Fruit fly (Drosophila melanogaster) whole organism, embryonic: ENCODE data around the gene CG33181.

Experiments used
- Ada2b ChIP-seq: fragments of 200-800 bp; sonication (Bioruptor generic); IDR thresholded peaks from 2 replicates; pipeline ENCODE4 v1.3.6; 2022; ENCODE audit warnings: missing biosample characterization, missing genetic modification characterization
- Aef1 ChIP-seq: fragments of 200-800 bp; sonication (Bioruptor generic); IDR thresholded peaks from 3 replicates; pipeline ENCODE4 v1.3.6; 2022; ENCODE audit warnings: missing biosample characterization, missing genetic modification characterization
- Atf3 ChIP-seq: fragments of 200-800 bp; sonication (Bioruptor generic); optimal IDR thresholded peaks from 3 replicates; lab custom pipeline; 2016; ENCODE audit warnings: missing biosample characterization, missing genetic modification characterization
- CG10147 ChIP-seq: fragments of 200-800 bp; sonication (Bioruptor generic); optimal IDR thresholded peaks from 2 replicates; lab custom pipeline; 2019; ENCODE audit warnings: missing biosample characterization, mild to moderate bottlenecking, missing genetic modification characterization, moderate library complexity
- CG10321 ChIP-seq: fragments of 200-800 bp; sonication (Bioruptor generic); IDR thresholded peaks from 2 replicates; pipeline ENCODE4 v1.3.6; 2022; ENCODE audit warnings: missing biosample characterization, missing genetic modification characterization
- CG10366 ChIP-seq: fragments of 200-800 bp; sonication (Bioruptor generic); IDR thresholded peaks from 2 replicates; pipeline ENCODE4 v1.3.6; 2022; ENCODE audit warnings: missing biosample characterization, missing genetic modification characterization
- CG11456 ChIP-seq: fragments of 200-800 bp; sonication (Bioruptor generic); IDR thresholded peaks from 3 replicates; pipeline ENCODE4 v1.3.6; 2022; ENCODE audit warnings: missing biosample characterization, missing genetic modification characterization
- CG12659 ChIP-seq: fragments of 200-800 bp; sonication (Bioruptor generic); optimal IDR thresholded peaks from 3 replicates; lab custom pipeline; 2017; ENCODE audit warnings: mild to moderate bottlenecking, missing biosample characterization, missing genetic modification reagents, missing genetic modification characterization
- CG12769 ChIP-seq: fragments of 200-800 bp; sonication (Bioruptor generic); optimal IDR thresholded peaks from 2 replicates; lab custom pipeline; 2019; ENCODE audit warnings: missing biosample characterization, mild to moderate bottlenecking, missing genetic modification characterization, moderate library complexity
- CG16779 ChIP-seq: fragments of 200-800 bp; sonication (Bioruptor generic); IDR thresholded peaks from 2 replicates; pipeline ENCODE4 v1.3.6; 2022; ENCODE audit warnings: missing biosample characterization, missing genetic modification characterization
- CG17359 ChIP-seq: fragments of 200-800 bp; sonication (Bioruptor generic); optimal IDR thresholded peaks from 3 replicates; lab custom pipeline; 2018; ENCODE audit warnings: missing biosample characterization, mild to moderate bottlenecking, missing genetic modification characterization, moderate library complexity
- CG18619 ChIP-seq: fragments of 200-800 bp; sonication (Bioruptor generic); optimal IDR thresholded peaks from 3 replicates; lab custom pipeline; 2017; ENCODE audit warnings: missing biosample characterization, mild to moderate bottlenecking, missing genetic modification characterization
- CG2120 ChIP-seq: fragments of 200-800 bp; sonication (Bioruptor generic); optimal IDR thresholded peaks from 3 replicates; lab custom pipeline; 2016; ENCODE audit warnings: missing biosample characterization, missing genetic modification characterization
- CG2889 ChIP-seq: fragments of 200-800 bp; sonication (Bioruptor generic); IDR thresholded peaks from 3 replicates; pipeline ENCODE4 v1.3.6; 2022; ENCODE audit warnings: missing biosample characterization, missing genetic modification characterization
- CG32532 ChIP-seq: fragments of 200-800 bp; sonication (Bioruptor generic); IDR thresholded peaks from 2 replicates; pipeline ENCODE4 v1.3.6; 2022; ENCODE audit warnings: missing biosample characterization, missing genetic modification characterization
- CG3407 ChIP-seq: fragments of 200-800 bp; sonication (Bioruptor generic); optimal IDR thresholded peaks from 2 replicates; lab custom pipeline; 2018; ENCODE audit warnings: missing biosample characterization, mild to moderate bottlenecking, missing genetic modification characterization
- CG42726 ChIP-seq: fragments of 200-800 bp; sonication (Bioruptor generic); IDR thresholded peaks from 2 replicates; pipeline ENCODE4 v1.3.6; 2022; ENCODE audit warnings: missing biosample characterization, missing genetic modification characterization; ENCODE audit not compliant: partially characterized antibody
- CG4328 ChIP-seq: fragments of 200-800 bp; sonication (Bioruptor generic); optimal IDR thresholded peaks from 3 replicates; lab custom pipeline; 2017; ENCODE audit warnings: missing biosample characterization, missing genetic modification reagents, missing genetic modification characterization
- CG5245 ChIP-seq: fragments of 200-800 bp; sonication (Bioruptor generic); optimal IDR thresholded peaks from 3 replicates; lab custom pipeline; 2016; ENCODE audit warnings: missing biosample characterization, missing genetic modification characterization
- CG6689 ChIP-seq: fragments of 200-800 bp; sonication (Bioruptor generic); IDR thresholded peaks from 2 replicates; pipeline ENCODE4 v1.3.6; 2022; ENCODE audit warnings: missing biosample characterization, missing genetic modification characterization
- CG7372 ChIP-seq: fragments of 200-800 bp; sonication (Bioruptor generic); IDR thresholded peaks from 2 replicates; pipeline ENCODE4 v1.3.6; 2022; ENCODE audit warnings: missing biosample characterization, missing genetic modification characterization
- CG8281 ChIP-seq: fragments of 200-800 bp; sonication (Bioruptor generic); optimal IDR thresholded peaks from 2 replicates; lab custom pipeline; 2018; ENCODE audit warnings: missing biosample characterization, mild to moderate bottlenecking, missing genetic modification characterization, moderate library complexity
- CG9932 ChIP-seq: fragments of 200-800 bp; sonication (Bioruptor generic); IDR thresholded peaks from 2 replicates; pipeline ENCODE4 v1.3.6; 2022; ENCODE audit warnings: missing biosample characterization, missing genetic modification characterization
- CoRest ChIP-seq: fragments of 200-800 bp; sonication (Bioruptor generic); optimal IDR thresholded peaks from 3 replicates; lab custom pipeline; 2018; ENCODE audit warnings: missing biosample characterization, mild to moderate bottlenecking, missing genetic modification characterization, moderate library complexity
- Dp ChIP-seq: fragments of 200-800 bp; sonication (Bioruptor generic); optimal IDR thresholded peaks from 2 replicates; lab custom pipeline; 2018; ENCODE audit warnings: missing biosample characterization, mild to moderate bottlenecking, missing genetic modification characterization, moderate library complexity
- Elba2 ChIP-seq: fragments of 200-800 bp; sonication (Bioruptor generic); optimal IDR thresholded peaks from 3 replicates; lab custom pipeline; 2016; ENCODE audit warnings: missing biosample characterization, missing genetic modification characterization
- Fer2 ChIP-seq: fragments of 200-800 bp; sonication (Bioruptor generic); optimal IDR thresholded peaks from 2 replicates; lab custom pipeline; 2018; ENCODE audit warnings: missing biosample characterization, mild to moderate bottlenecking, missing genetic modification characterization, moderate library complexity
- Hmr ChIP-seq: fragments of 200-800 bp; sonication (Bioruptor generic); optimal IDR thresholded peaks from 3 replicates; lab custom pipeline; 2017; ENCODE audit warnings: mild to moderate bottlenecking, missing biosample characterization, missing genetic modification reagents, missing genetic modification characterization
- Meics ChIP-seq: fragments of 200-800 bp; sonication (Bioruptor generic); optimal IDR thresholded peaks from 2 replicates; lab custom pipeline; 2017; ENCODE audit warnings: missing biosample characterization, mild to moderate bottlenecking, missing genetic modification characterization
- Nf-YC ChIP-seq: fragments of 200-800 bp; optimal IDR thresholded peaks from 3 replicates; lab custom pipeline; 2019; ENCODE audit warnings: missing biosample characterization, mild to moderate bottlenecking, missing genetic modification characterization, moderate library complexity
- NfI ChIP-seq: fragments of 200-800 bp; sonication (Bioruptor generic); optimal IDR thresholded peaks from 3 replicates; lab custom pipeline; 2018; ENCODE audit warnings: missing biosample characterization, mild to moderate bottlenecking, missing genetic modification characterization, moderate library complexity
- PHDP ChIP-seq: fragments of 200-800 bp; sonication (Bioruptor generic); optimal IDR thresholded peaks from 3 replicates; lab custom pipeline; 2018; ENCODE audit warnings: missing biosample characterization, mild to moderate bottlenecking, missing genetic modification characterization, moderate library complexity
- Rx ChIP-seq: fragments of 200-800 bp; sonication (Bioruptor generic); IDR thresholded peaks from 2 replicates; pipeline ENCODE4 v1.3.6; 2022; ENCODE audit warnings: missing biosample characterization, missing genetic modification characterization
- Ssrp ChIP-seq: fragments of 200-800 bp; sonication (Bioruptor generic); optimal IDR thresholded peaks from 2 replicates; lab custom pipeline; 2018; ENCODE audit warnings: missing biosample characterization, mild to moderate bottlenecking, missing genetic modification characterization, moderate library complexity
- TFAM ChIP-seq: fragments of 200-800 bp; sonication (Bioruptor generic); optimal IDR thresholded peaks from 2 replicates; lab custom pipeline; 2017; ENCODE audit warnings: missing biosample characterization, missing genetic modification characterization, inconsistent platforms
- abd-A ChIP-seq: fragments of 200-800 bp; sonication (Bioruptor generic); optimal IDR thresholded peaks from 3 replicates; lab custom pipeline; 2019; ENCODE audit warnings: missing biosample characterization, mild to moderate bottlenecking, missing genetic modification characterization, moderate library complexity
- ato ChIP-seq: fragments of 200-800 bp; sonication (Bioruptor generic); IDR thresholded peaks from 2 replicates; pipeline ENCODE4 v1.3.6; 2022; ENCODE audit warnings: missing biosample characterization, missing genetic modification characterization; ENCODE audit not compliant: partially characterized antibody
- danr ChIP-seq: fragments of 200-800 bp; sonication (Bioruptor generic); IDR thresholded peaks from 2 replicates; pipeline ENCODE4 v1.3.6; 2022; ENCODE audit warnings: missing biosample characterization, missing genetic modification characterization
- jumu ChIP-seq: fragments of 200-800 bp; sonication (Bioruptor generic); optimal IDR thresholded peaks from 3 replicates; lab custom pipeline; 2016; ENCODE audit warnings: missing biosample characterization, missing genetic modification characterization
- pan ChIP-seq, 4 experiments: fragments of >200 bp in 3 of 4; fragments of 200-800 bp in 1 of 4; sonication (Bioruptor generic) in 1 of 4; optimal IDR thresholded peaks in 3 of 4; IDR thresholded peaks in 1 of 4; 2 replicates each; pipeline versions ENCODE4 v1.3.6 to Lab custom; 2017 to 2022; ENCODE audit warnings: missing biosample characterization in 2 of 4, missing genetic modification characterization in 2 of 4, mixed read lengths in 1 of 4
- peb ChIP-seq: fragments of 200-800 bp; sonication (Bioruptor generic); IDR thresholded peaks from 2 replicates; pipeline ENCODE4 v1.3.6; 2022; ENCODE audit warnings: missing biosample characterization, missing genetic modification characterization
- sd ChIP-seq: fragments of 200-800 bp; sonication (Bioruptor generic); optimal IDR thresholded peaks from 3 replicates; lab custom pipeline; 2018; ENCODE audit warnings: missing biosample characterization, mild to moderate bottlenecking, missing genetic modification characterization, moderate library complexity
- slbo ChIP-seq: fragments of 200-800 bp; sonication (Bioruptor generic); IDR thresholded peaks from 2 replicates; pipeline ENCODE4 v1.3.6; 2022; ENCODE audit warnings: missing biosample characterization, missing genetic modification characterization
- sob ChIP-seq: fragments of 200-800 bp; sonication (Bioruptor generic); IDR thresholded peaks from 2 replicates; pipeline ENCODE4 v1.3.6; 2022; ENCODE audit warnings: missing biosample characterization, missing genetic modification characterization
- ttk ChIP-seq: fragments of 200-800 bp; sonication (Bioruptor generic); IDR thresholded peaks from 2 replicates; pipeline ENCODE4 v2.1.2; 2022; ENCODE audit warnings: missing biosample characterization, missing genetic modification characterization
- tx ChIP-seq: fragments of 200-800 bp; sonication (Bioruptor generic); optimal IDR thresholded peaks from 2 replicates; lab custom pipeline; 2016; ENCODE audit warnings: missing biosample characterization, missing genetic modification characterization
- vvl ChIP-seq: fragments of 200-800 bp; sonication (Bioruptor generic); IDR thresholded peaks from 2 replicates; pipeline ENCODE4 v1.3.6; 2022; ENCODE audit warnings: missing biosample characterization, missing genetic modification characterization
- wdn ChIP-seq: fragments of 200-800 bp; sonication (Bioruptor generic); IDR thresholded peaks from 2 replicates; pipeline ENCODE4 v1.3.6; 2022; ENCODE audit warnings: missing biosample characterization, missing genetic modification characterization

CG33181 gene

dm6 chrX:8533589-8534320 lies 44.6 kb downstream of the CG33181 start (continued):
- no peak for TF ChIP-seq ato (GFP tag; lab: Robert Waterston, UW)
- peak; percentile 40 for TF ChIP-seq abd-A (tag; lab: Kevin White, UChicago)
- TF ChIP-seq CG12659 (GFP tag; lab: Kevin White, UChicago): peak; percentile 36
- peak; percentile 16 for TF ChIP-seq CG10147 (GFP tag; lab: Kevin White, UChicago)
- peak; percentile 41 for TF ChIP-seq PHDP (tag; lab: Kevin White, UChicago)
- peak; percentile 46 for TF ChIP-seq CoRest (tag; lab: Kevin White, UChicago)
- no peak for TF ChIP-seq pan (optimal IDR thresholded peaks at IDR 0.05; lab: Kevin White, UChicago)
- TF ChIP-seq pan (GFP tag; optimal IDR thresholded peaks at IDR 0.05 in 1 of 2, IDR thresholded peaks at IDR 0.05 in 1 of 2): peak in 1 of 2 experiments; percentile 30
- TF ChIP-seq slbo (GFP tag; lab: Robert Waterston, UW): peak; percentile 74
- no peak for TF ChIP-seq Atf3 (GFP tag; lab: Kevin White, UChicago)
- no peak for TF ChIP-seq Elba2 (GFP tag; lab: Kevin White, UChicago)
- no peak for TF ChIP-seq CG16779 (GFP tag; lab: Robert Waterston, UW)
- 0 out of 2 replicates have a peak, but pooled peaks have one; percentile 15 for TF ChIP-seq ttk (GFP tag; lab: Robert Waterston, UW)
- no peak for TF ChIP-seq CG5245 (GFP tag; lab: Kevin White, UChicago)
- peak; percentile 20; the same call in 1 of the 2 replicates for TF ChIP-seq sob (GFP tag; lab: Robert Waterston, UW)
- TF ChIP-seq CG2889 (GFP tag; lab: Robert Waterston, UW): 0 out of 3 replicates have a peak, but pooled peaks have one; percentile 16
- no peak for TF ChIP-seq CG8281
- TF ChIP-seq danr (GFP tag; lab: Robert Waterston, UW): 0 out of 2 replicates have a peak, but pooled peaks have one; percentile 11
- TF ChIP-seq CG2120 (GFP tag; lab: Kevin White, UChicago): peak; percentile 62
- peak; percentile 24 for TF ChIP-seq tx (GFP tag; lab: Kevin White, UChicago)
- no peak for TF ChIP-seq CG10321 (GFP tag; lab: Robert Waterston, UW)
- TF ChIP-seq wdn: peak; percentile 46; the same call in 1 of the 2 replicates
- TF ChIP-seq CG32532 (GFP tag; lab: Robert Waterston, UW): peak; percentile 61
- peak; percentile 41; the same call in 1 of the 2 replicates for TF ChIP-seq CG7372 (GFP tag; lab: Robert Waterston, UW)
- TF ChIP-seq CG11456 (GFP tag; lab: Robert Waterston, UW): peak; percentile 48; the same call in 1 of the 3 replicates
- peak; percentile 21 for TF ChIP-seq Hmr (GFP tag; lab: Kevin White, UChicago)
- TF ChIP-seq TFAM: no peak
- TF ChIP-seq Ssrp (tag; lab: Kevin White, UChicago): peak; percentile 0
- TF ChIP-seq Fer2 (tag; lab: Kevin White, UChicago): peak; percentile 4
- TF ChIP-seq CG9932 (GFP tag; lab: Robert Waterston, UW): peak; percentile 76
- TF ChIP-seq CG4328 (GFP tag; lab: Kevin White, UChicago): no peak
- TF ChIP-seq peb: no peak
- peak; percentile 44; the same call in 1 of the 2 replicates for TF ChIP-seq Ada2b (GFP tag; lab: Robert Waterston, UW)
- no peak for TF ChIP-seq Dp (GFP tag; lab: Kevin White, UChicago)
- peak; percentile 37 for TF ChIP-seq CG17359 (tag; lab: Kevin White, UChicago)
- peak; percentile 90 for TF ChIP-seq CG12769 (tag; lab: Kevin White, UChicago)
- no peak for TF ChIP-seq CG3407
- peak; percentile 43 for TF ChIP-seq sd
- no peak for TF ChIP-seq CG10366 (GFP tag; lab: Robert Waterston, UW)
- TF ChIP-seq jumu: no peak
- TF ChIP-seq vvl (GFP tag; lab: Robert Waterston, UW): peak; percentile 37; the same call in 1 of the 2 replicates
- TF ChIP-seq Rx (GFP tag; lab: Robert Waterston, UW): no peak
- TF ChIP-seq Aef1 (GFP tag; lab: Robert Waterston, UW): peak; percentile 47; the same call in 2 of the 3 replicates
- peak; percentile 31 for TF ChIP-seq NfI (GFP tag; lab: Kevin White, UChicago)
- TF ChIP-seq CG6689 (GFP tag; lab: Robert Waterston, UW): 0 out of 2 replicates have a peak, but pooled peaks have one; percentile 30
- TF ChIP-seq Meics (GFP tag; lab: Kevin White, UChicago): peak; percentile 20
- TF ChIP-seq CG42726 (GFP tag; lab: Robert Waterston, UW): no peak
- TF ChIP-seq CG18619 (GFP tag; lab: Kevin White, UChicago): peak; percentile 37
- peak; percentile 21 for TF ChIP-seq Nf-YC (tag; lab: Kevin White, UChicago)
